Worm (Caenorhabditis elegans) whole organism, midembryonic: ENCODE measurements around the gene T12D8.5.
A peak's percentile ranks its signal among the peaks of the same experiment; 100 is the strongest.

ENCODE experiments used
- T22C8.4 ChIP-seq: fragments of 200-800 bp; sonication (Bioruptor generic); IDR thresholded peaks from 2 replicates; pipeline ENCODE4 v1.3.6; 2022; ENCODE audit warnings: missing genetic modification characterization, missing compliant biosample characterization
- cog-1 ChIP-seq: sonication (generic microtip); optimal IDR thresholded peaks from 2 replicates; lab custom pipeline; 2016; ENCODE audit warnings: missing genetic modification characterization, missing compliant biosample characterization
- flt-1 ChIP-seq: fragments of 200-800 bp; sonication (Bioruptor generic); IDR thresholded peaks from 2 replicates; pipeline ENCODE4 v1.3.6; 2022; ENCODE audit warnings: missing genetic modification characterization, missing compliant biosample characterization
- klf-2 ChIP-seq: fragments of 200-800 bp; sonication (Bioruptor generic); conservative IDR thresholded peaks from 2 replicates; pipeline ENCODE4 v1.3.6; 2022; ENCODE audit warnings: missing genetic modification reagents, missing genetic modification characterization, missing compliant biosample characterization
- med-1 ChIP-seq: sonication (generic microtip); optimal IDR thresholded peaks from 2 replicates; lab custom pipeline; 2017; ENCODE audit warnings: missing genetic modification characterization, mild to moderate bottlenecking, missing compliant biosample characterization, antibody characterized with exemption, missing genetic modification reagents; ENCODE audit not compliant: insufficient read depth
- ref-1 ChIP-seq: fragments of 200-800 bp; sonication (Bioruptor generic); conservative IDR thresholded peaks from 2 replicates; pipeline ENCODE4 v1.3.6; 2022; ENCODE audit warnings: missing genetic modification reagents, missing genetic modification characterization, missing compliant biosample characterization
- tab-1 ChIP-seq: fragments of 200-800 bp; sonication (Bioruptor generic); IDR thresholded peaks from 2 replicates; pipeline ENCODE4 v1.3.6; 2022; ENCODE audit warnings: missing genetic modification characterization, missing compliant biosample characterization
- ztf-23 ChIP-seq: fragments of 200-800 bp; sonication (Bioruptor generic); IDR thresholded peaks from 2 replicates; pipeline ENCODE4 v1.3.6; 2022; ENCODE audit warnings: missing genetic modification reagents, missing genetic modification characterization, missing compliant biosample characterization
- ztf-29 ChIP-seq: fragments of 200-800 bp; sonication (Bioruptor generic); IDR thresholded peaks from 2 replicates; pipeline ENCODE4 v1.3.6; 2022; ENCODE audit warnings: missing genetic modification reagents, missing genetic modification characterization, missing compliant biosample characterization

Gene T12D8.5

ce11 chrIII:13626692-13627091, at the start of gene T12D8.5:
TSS of gene T12D8.5 (minus strand) at chrIII:13626786.
- TF ChIP-seq ztf-23 (GFP tag; lab: Robert Waterston, UW) (no peak), cog-1 (no peak), med-1 (GFP tag; lab: Kevin White, UChicago) (no peak), T22C8.4 (GFP tag; lab: Robert Waterston, UW) (no peak), klf-2 (GFP tag; lab: Robert Waterston, UW) (no peak), ztf-29 (GFP tag; lab: Robert Waterston, UW) (no peak), ref-1 (GFP tag; lab: Robert Waterston, UW) (no peak), tab-1 (GFP tag; lab: Robert Waterston, UW) (no peak), flt-1 (GFP tag; lab: Robert Waterston, UW) (no peak)

ce11 chrIII:13672654-13673330, 46.2 kb upstream of the T12D8.5 start, which contains the start of gene aqp-11:
TSS of gene aqp-11 (plus strand) at chrIII:13673280.
- TF ChIP-seq ztf-23 (GFP tag; lab: Robert Waterston, UW) (no peak), med-1 (GFP tag; lab: Kevin White, UChicago) (no peak), ztf-29 (GFP tag; lab: Robert Waterston, UW) (no peak), tab-1 (GFP tag; lab: Robert Waterston, UW) (no peak)

- TF ChIP-seq ztf-23 (GFP tag; lab: Robert Waterston, UW) (no peak), klf-2 (GFP tag; lab: Robert Waterston, UW) (no peak), tab-1 (GFP tag; lab: Robert Waterston, UW) (no peak), med-1 (GFP tag; lab: Kevin White, UChicago) (no peak), ref-1 (GFP tag; lab: Robert Waterston, UW) (no peak), T22C8.4 (GFP tag; lab: Robert Waterston, UW) (no peak), cog-1 (no peak), ztf-29 (GFP tag; lab: Robert Waterston, UW) (no peak), flt-1 (GFP tag; lab: Robert Waterston, UW) (no peak)
Observed at ce11 chrIII:13669519-13669918, 42.9 kb upstream of the T12D8.5 start.

ce11 chrIII:13667739-13668138, 41.2 kb upstream of the T12D8.5 start, which contains the start of gene flp-15:
TSS of gene flp-15 (minus strand) at chrIII:13667839.
- TF ChIP-seq tab-1 (GFP tag; lab: Robert Waterston, UW) (no peak), ref-1 (GFP tag; lab: Robert Waterston, UW) (no peak), ztf-23 (GFP tag; lab: Robert Waterston, UW) (no peak), med-1 (GFP tag; lab: Kevin White, UChicago) (no peak), ztf-29 (GFP tag; lab: Robert Waterston, UW) (no peak), cog-1 (no peak), T22C8.4 (GFP tag; lab: Robert Waterston, UW) (no peak), klf-2 (GFP tag; lab: Robert Waterston, UW) (no peak), flt-1 (GFP tag; lab: Robert Waterston, UW) (no peak)

- TF ChIP-seq ref-1 (GFP tag; lab: Robert Waterston, UW) (no peak), cog-1 (no peak), med-1 (GFP tag; lab: Kevin White, UChicago) (no peak), T22C8.4 (GFP tag; lab: Robert Waterston, UW) (no peak), flt-1 (GFP tag; lab: Robert Waterston, UW) (no peak), klf-2 (GFP tag; lab: Robert Waterston, UW) (no peak), ztf-23 (GFP tag; lab: Robert Waterston, UW) (no peak), tab-1 (GFP tag; lab: Robert Waterston, UW) (no peak), ztf-29 (GFP tag; lab: Robert Waterston, UW) (no peak)
Observed at ce11 chrIII:13666406-13666805, 39.8 kb upstream of the T12D8.5 start.

- TF ChIP-seq klf-2 (GFP tag; lab: Robert Waterston, UW), result no peak
- TF ChIP-seq cog-1, result no peak
- TF ChIP-seq T22C8.4 (GFP tag; lab: Robert Waterston, UW), result no peak
- no peak for TF ChIP-seq tab-1 (GFP tag; lab: Robert Waterston, UW)
- 0 out of 2 replicates have a peak, but pooled peaks have one; percentile 58 for TF ChIP-seq flt-1 (GFP tag; lab: Robert Waterston, UW)
- no peak for TF ChIP-seq ref-1 (GFP tag; lab: Robert Waterston, UW)
- TF ChIP-seq ztf-29 (GFP tag; lab: Robert Waterston, UW), result no peak
Observed at ce11 chrIII:13660123-13660522, 33.5 kb upstream of the T12D8.5 start.

- TF ChIP-seq klf-2 (GFP tag; lab: Robert Waterston, UW) (no peak), cog-1 (no peak), ref-1 (GFP tag; lab: Robert Waterston, UW) (no peak), flt-1 (GFP tag; lab: Robert Waterston, UW) (no peak), tab-1 (GFP tag; lab: Robert Waterston, UW) (no peak), ztf-23 (GFP tag; lab: Robert Waterston, UW) (no peak), med-1 (GFP tag; lab: Kevin White, UChicago) (no peak), T22C8.4 (GFP tag; lab: Robert Waterston, UW) (no peak), ztf-29 (GFP tag; lab: Robert Waterston, UW) (no peak)
Observed at ce11 chrIII:13659028-13659427, 32.4 kb upstream of the T12D8.5 start.

- TF ChIP-seq tab-1 (GFP tag; lab: Robert Waterston, UW) (no peak), ref-1 (GFP tag; lab: Robert Waterston, UW) (no peak), flt-1 (GFP tag; lab: Robert Waterston, UW) (no peak), klf-2 (GFP tag; lab: Robert Waterston, UW) (no peak)
Observed at ce11 chrIII:13657975-13658374, 31.4 kb upstream of the T12D8.5 start.

ce11 chrIII:13656680-13657079, 30.1 kb upstream of the T12D8.5 start:
- TF ChIP-seq T22C8.4 (GFP tag; lab: Robert Waterston, UW), result no peak
- no peak for TF ChIP-seq med-1 (GFP tag; lab: Kevin White, UChicago)
- TF ChIP-seq ztf-23 (GFP tag; lab: Robert Waterston, UW), result no peak
- TF ChIP-seq ztf-29 (GFP tag; lab: Robert Waterston, UW), result no peak
- TF ChIP-seq cog-1, result no peak
- TF ChIP-seq tab-1 (GFP tag; lab: Robert Waterston, UW), result no peak
- TF ChIP-seq ref-1 (GFP tag; lab: Robert Waterston, UW), result no peak
- no peak for TF ChIP-seq flt-1 (GFP tag; lab: Robert Waterston, UW)
- TF ChIP-seq klf-2 (GFP tag; lab: Robert Waterston, UW), result no peak
